Worm (Caenorhabditis elegans) whole organism, L4 larva: ENCODE data around the gene T09D3.9.

Experiments
- R02D3.7 ChIP-seq: fragments of 150-350 bp; sonication (generic microtip); optimal IDR thresholded peaks from 3 replicates; lab custom pipeline; 2014; ENCODE audit warnings: missing biosample characterization, missing genetic modification characterization
- T26A8.4 ChIP-seq: fragments of 200-800 bp; sonication (Bioruptor generic); IDR thresholded peaks from 2 replicates; pipeline ENCODE4 v1.3.6; 2022; ENCODE audit warnings: missing genetic modification characterization, missing compliant biosample characterization
- Y75B8A.6 ChIP-seq: fragments of 200-800 bp; sonication (Bioruptor generic); IDR thresholded peaks from 2 replicates; pipeline ENCODE4 v1.3.6; 2022; ENCODE audit warnings: missing genetic modification reagents, missing genetic modification characterization, missing compliant biosample characterization
- aha-1 ChIP-seq: fragments of 150-350 bp; peaks from one replicate; lab custom pipeline; 2014; ENCODE audit warnings: missing biosample characterization, missing genetic modification characterization
- ceh-20 ChIP-seq: fragments of 200-800 bp; sonication (Bioruptor generic); IDR thresholded peaks from 2 replicates; pipeline ENCODE4 v1.3.6; 2022; ENCODE audit warnings: missing genetic modification reagents, missing genetic modification characterization, missing compliant biosample characterization
- ceh-28 ChIP-seq: fragments of 150-350 bp; optimal IDR thresholded peaks from 2 replicates; lab custom pipeline; 2014; ENCODE audit warnings: missing biosample characterization, missing genetic modification reagents, missing genetic modification characterization
- ceh-62 ChIP-seq: sonication (generic microtip); optimal IDR thresholded peaks from 2 replicates; lab custom pipeline; 2017; ENCODE audit warnings: missing biosample characterization, missing genetic modification characterization
- ces-1 ChIP-seq: fragments of 150-350 bp; sonication (generic microtip); optimal IDR thresholded peaks from 4 replicates; lab custom pipeline; 2014; ENCODE audit warnings: missing biosample characterization, missing genetic modification reagents, missing genetic modification characterization
- cey-2 ChIP-seq: sonication (generic microtip); optimal IDR thresholded peaks from 3 replicates; lab custom pipeline; 2017; ENCODE audit warnings: missing genetic modification characterization, mild to moderate bottlenecking, missing compliant biosample characterization, antibody characterized with exemption, borderline replicate concordance; ENCODE audit not compliant: insufficient read depth
- daf-16 ChIP-seq, 3 experiments: sonication (generic microtip); optimal IDR thresholded peaks; 2 replicates each; lab custom pipeline; 2016 to 2017; ENCODE audit warnings: missing genetic modification characterization in 3 of 3, missing genetic modification reagents in 3 of 3, mild to moderate bottlenecking in 2 of 3, missing compliant biosample characterization in 2 of 3, missing biosample characterization in 1 of 3, moderate library complexity in 1 of 3
- duxl-1 ChIP-seq: sonication (generic microtip); optimal IDR thresholded peaks from 2 replicates; lab custom pipeline; 2016; ENCODE audit warnings: mild to moderate bottlenecking, missing genetic modification characterization, moderate library complexity, missing compliant biosample characterization; ENCODE audit not compliant: poor library complexity
- dve-1 ChIP-seq: sonication (generic microtip); optimal IDR thresholded peaks from 2 replicates; lab custom pipeline; 2017; ENCODE audit warnings: antibody characterized with exemption, mild to moderate bottlenecking, missing genetic modification characterization, missing compliant biosample characterization; ENCODE audit not compliant: insufficient read depth
- hif-1 ChIP-seq, 2 experiments: sonication (generic microtip); optimal IDR thresholded peaks; 2 replicates each; lab custom pipeline; 2016 to 2017; ENCODE audit warnings: missing compliant biosample characterization in 2 of 2, missing genetic modification characterization in 2 of 2, missing genetic modification reagents in 2 of 2, missing genotype in 2 of 2, mild to moderate bottlenecking in 1 of 2
- hlh-11 ChIP-seq: fragments of 200-800 bp; sonication (Bioruptor generic); optimal IDR thresholded peaks from 2 replicates; lab custom pipeline; 2018; ENCODE audit warnings: mild to moderate bottlenecking, missing genetic modification characterization, missing compliant biosample characterization
- hlh-30 ChIP-seq: sonication (generic microtip); optimal IDR thresholded peaks from 2 replicates; lab custom pipeline; 2017; ENCODE audit warnings: antibody characterized with exemption, mild to moderate bottlenecking, missing genetic modification characterization, missing compliant biosample characterization; ENCODE audit not compliant: insufficient read depth
- hmg-1.1 ChIP-seq: fragments of 200-800 bp; sonication (Bioruptor generic); IDR thresholded peaks from 2 replicates; pipeline ENCODE4 v1.3.6; 2022; ENCODE audit warnings: missing genetic modification reagents, missing genetic modification characterization, missing compliant biosample characterization
- jun-1 ChIP-seq: fragments of 150-350 bp; optimal IDR thresholded peaks from 2 replicates; lab custom pipeline; 2014; ENCODE audit warnings: missing biosample characterization, missing genetic modification reagents, missing genetic modification characterization
- lin-1 ChIP-seq: fragments of 200-800 bp; sonication (Bioruptor generic); IDR thresholded peaks from 2 replicates; pipeline ENCODE4 v1.3.6; 2022; ENCODE audit warnings: missing genetic modification reagents, missing genetic modification characterization, missing compliant biosample characterization
- lin-13 ChIP-seq: fragments of 150-350 bp; optimal IDR thresholded peaks from 2 replicates; lab custom pipeline; 2014; ENCODE audit warnings: missing biosample characterization, missing genetic modification reagents, missing genetic modification characterization
- lin-15B ChIP-seq: fragments of 150-350 bp; sonication (generic microtip); optimal IDR thresholded peaks from 3 replicates; lab custom pipeline; 2014; ENCODE audit warnings: missing biosample characterization, missing genetic modification characterization
- lin-29 ChIP-seq: fragments of 200-800 bp; sonication (Bioruptor generic); IDR thresholded peaks from 2 replicates; pipeline ENCODE4 v1.3.6; 2022; ENCODE audit warnings: missing genetic modification reagents, missing genetic modification characterization, missing compliant biosample characterization
- lir-3 ChIP-seq: sonication (generic microtip); optimal IDR thresholded peaks from 2 replicates; lab custom pipeline; 2016; ENCODE audit warnings: mild to moderate bottlenecking, missing genetic modification characterization, missing compliant biosample characterization
- mep-1 ChIP-seq: fragments of 150-350 bp; sonication (generic microtip); optimal IDR thresholded peaks from 3 replicates; lab custom pipeline; 2014; ENCODE audit warnings: missing biosample characterization, missing genetic modification characterization
- mxl-3 ChIP-seq: fragments of 200-800 bp; sonication (Bioruptor generic); optimal IDR thresholded peaks from 2 replicates; lab custom pipeline; 2018; ENCODE audit warnings: mild to moderate bottlenecking, missing genetic modification characterization, missing compliant biosample characterization
- nhr-111 ChIP-seq: fragments of 200-800 bp; sonication (Bioruptor generic); optimal IDR thresholded peaks from 2 replicates; lab custom pipeline; 2018; ENCODE audit warnings: mild to moderate bottlenecking, missing genetic modification characterization, missing compliant biosample characterization
- nhr-28 ChIP-seq: fragments of 150-350 bp; optimal IDR thresholded peaks from 2 replicates; lab custom pipeline; 2014; ENCODE audit warnings: missing biosample characterization, missing genetic modification characterization
- nhr-48 ChIP-seq: sonication (generic microtip); optimal IDR thresholded peaks from 2 replicates; lab custom pipeline; 2016; ENCODE audit warnings: mild to moderate bottlenecking, missing genetic modification characterization, missing compliant biosample characterization
- tra-1 ChIP-seq: fragments of 200-800 bp; sonication (Bioruptor generic); IDR thresholded peaks from 2 replicates; pipeline ENCODE4 v1.3.6; 2022; ENCODE audit warnings: missing genetic modification reagents, missing genetic modification characterization, missing compliant biosample characterization
- unc-39 ChIP-seq: sonication (generic microtip); optimal IDR thresholded peaks from 2 replicates; lab custom pipeline; 2017; ENCODE audit warnings: missing biosample characterization, missing genetic modification characterization
- unc-62 ChIP-seq, 3 experiments: fragments of 150-350 bp in 1 of 3; sonication (generic microtip); optimal IDR thresholded peaks in 2 of 3; peaks in 1 of 3; 1 replicate in 1 of 3; 2 replicates in 2 of 3; lab custom pipeline; 2014 to 2017; ENCODE audit warnings: missing biosample characterization in 3 of 3, missing genetic modification characterization in 3 of 3, missing genetic modification reagents in 3 of 3, missing genotype in 1 of 3
- zip-11 ChIP-seq: fragments of 200-800 bp; sonication (Bioruptor generic); IDR thresholded peaks from 2 replicates; pipeline ENCODE4 v1.3.6; 2022; ENCODE audit warnings: missing genetic modification characterization, missing compliant biosample characterization
- zip-2 ChIP-seq: fragments of 150-350 bp; optimal IDR thresholded peaks from 2 replicates; lab custom pipeline; 2014; ENCODE audit warnings: missing biosample characterization, missing genetic modification characterization

The T09D3.9 gene

ce11 chrV:5392993-5393628 lies 24.4 kb upstream of the T09D3.9 start, which contains the start of gene C35A11.4 (continued):
- TF ChIP-seq cey-2 (tag; lab: Kevin White, UChicago) = peak; percentile 21
- TF ChIP-seq jun-1 = no peak
- no peak for TF ChIP-seq unc-39 (tag; lab: Kevin White, UChicago)
- TF ChIP-seq lir-3 (tag; lab: Kevin White, UChicago) = no peak
- peak; percentile 76 for TF ChIP-seq hlh-11 (tag; lab: Kevin White, UChicago)
- no peak for TF ChIP-seq T26A8.4 (GFP tag; lab: Robert Waterston, UW)
- TF ChIP-seq lin-29 (GFP tag; lab: Robert Waterston, UW) = no peak
- no peak for TF ChIP-seq tra-1 (GFP tag; lab: Robert Waterston, UW)
- no peak for TF ChIP-seq daf-16 (GFP tag; optimal IDR thresholded peaks at IDR 0.05; lab: Kevin White, UChicago)
- peak; percentile 81 for TF ChIP-seq daf-16 (tag; optimal IDR thresholded peaks at IDR 0.05; lab: Kevin White, UChicago)
- peak; percentile 31 for TF ChIP-seq nhr-48 (tag; lab: Kevin White, UChicago)
- no peak for TF ChIP-seq Y75B8A.6 (GFP tag; lab: Robert Waterston, UW)
- no peak for TF ChIP-seq unc-62 (GFP tag; optimal IDR thresholded peaks at IDR 0.05 in 1 of 2; lab: Kevin White, UChicago)
- TF ChIP-seq unc-62 (tag; optimal IDR thresholded peaks at IDR 0.05; lab: Kevin White, UChicago) = no peak
- no peak for TF ChIP-seq lin-15B
- TF ChIP-seq zip-2 = no peak
- TF ChIP-seq nhr-111 (GFP tag; lab: Kevin White, UChicago) = no peak
- no peak for TF ChIP-seq lin-13
- no peak for TF ChIP-seq hmg-1.1 (GFP tag; lab: Robert Waterston, UW)
- TF ChIP-seq hif-1 (tag; optimal IDR thresholded peaks at IDR 0.05; lab: Kevin White, UChicago) = no peak
- no peak for TF ChIP-seq ces-1 (GFP tag; lab: Kevin White, UChicago)
- TF ChIP-seq ceh-28 = no peak
- TF ChIP-seq nhr-28 (tag; lab: Kevin White, UChicago) = peak; percentile 71
- TF ChIP-seq dve-1 (tag; lab: Kevin White, UChicago) = peak; percentile 86

- TF ChIP-seq hlh-30 (tag; lab: Kevin White, UChicago) = no peak
- peak; percentile 3 for TF ChIP-seq aha-1 (tag; lab: Kevin White, UChicago)
- TF ChIP-seq mxl-3 (GFP tag; lab: Kevin White, UChicago) = peak; percentile 25
- TF ChIP-seq unc-62 (GFP tag; optimal IDR thresholded peaks at IDR 0.05 in 1 of 2; lab: Kevin White, UChicago) = peak in 1 of 2 experiments; percentile 94
- no peak for TF ChIP-seq unc-62 (tag; optimal IDR thresholded peaks at IDR 0.05; lab: Kevin White, UChicago)
- TF ChIP-seq, all 104 proteins: peak for 3
These were observed 17.3 kb upstream of the T09D3.9 start, which contains the start of gene C35A11.2 for ce11 chrV:5385914-5386493. C35A11.2 (plus strand) TSS chrV:5386299.

ce11 chrV:5372118-5372517 lies 3.4 kb upstream of the T09D3.9 start, which contains the start of gene C35A11.3:
C35A11.3 (plus strand) TSS chrV:5372418.
- TF ChIP-seq tra-1 (GFP tag; lab: Robert Waterston, UW) (no peak), R02D3.7 (tag; lab: Kevin White, UChicago) (no peak), zip-2 (no peak), lin-13 (no peak), duxl-1 (no peak), ceh-62 (tag; lab: Kevin White, UChicago) (no peak), lin-1 (GFP tag; lab: Robert Waterston, UW) (no peak), mep-1 (tag; lab: Kevin White, UChicago) (no peak), zip-11 (GFP tag; lab: Robert Waterston, UW) (no peak), ceh-20 (GFP tag; lab: Robert Waterston, UW) (no peak), hlh-11 (tag; lab: Kevin White, UChicago) (no peak), nhr-111 (GFP tag; lab: Kevin White, UChicago) (no peak)
- TF ChIP-seq, all 104 proteins: peak for 0
